Worm (Caenorhabditis elegans) whole organism, late embryonic: ENCODE results near the gene fat-3.

Experiments used
- hlh-8 ChIP-seq: sonication (generic microtip); optimal IDR thresholded peaks from 2 replicates; lab custom pipeline; 2016; ENCODE audit warnings: missing genotype, missing genetic modification characterization, missing compliant biosample characterization
- nhr-232 ChIP-seq: sonication (generic microtip); optimal IDR thresholded peaks from 2 replicates; lab custom pipeline; 2016; ENCODE audit warnings: missing genetic modification characterization, missing compliant biosample characterization

DNA sequence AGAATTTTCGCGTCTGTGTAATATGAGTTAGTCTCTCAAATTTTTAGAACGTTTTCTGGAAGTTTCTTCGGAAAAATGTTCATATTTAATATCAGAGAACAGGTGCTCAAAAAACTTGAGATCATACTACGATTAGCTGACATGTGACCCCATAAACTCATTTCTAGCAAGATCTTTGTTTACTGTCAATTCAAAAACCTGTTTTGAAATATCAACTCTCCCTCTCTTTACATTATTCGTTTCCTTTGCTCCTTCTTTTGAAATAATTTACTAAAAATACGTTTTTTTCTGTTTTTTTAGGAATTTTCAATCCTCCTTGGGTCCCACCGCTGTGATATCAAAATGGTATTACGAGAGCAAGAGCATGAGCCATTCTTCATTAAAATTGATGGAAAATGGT is 3.7 kb upstream of the fat-3 start, which contains the start of gene fat-4:
- TF ChIP-seq hlh-8 (tag; lab: Kevin White, UChicago), result no peak
- no peak for TF ChIP-seq nhr-232 (tag; lab: Kevin White, UChicago)
